Fruit fly (Drosophila melanogaster) whole organism, larva: Measurements from ENCODE around the gene CG44521.

Experiments
- noc ChIP-seq: fragments of 200-800 bp; sonication (Bioruptor generic); optimal IDR thresholded peaks from 3 replicates; lab custom pipeline; 2019; ENCODE audit warnings: missing biosample characterization, mild to moderate bottlenecking, missing genetic modification characterization, moderate library complexity

Gene CG44521

dm6 chr3L:5713031-5713430 lies at the start of gene CG44521:
Gene CG44521, plus strand, starts transcription at chr3L:5713331.
- no peak for TF ChIP-seq noc (tag; lab: Kevin White, UChicago)

- no peak for TF ChIP-seq noc (tag; lab: Kevin White, UChicago)
Observed at dm6 chr3L:5663876-5664718, 49.0 kb upstream of the CG44521 start, which contains the start of gene CG46320. Gene CG46320, plus strand, starts transcription at chr3L:5664121.

- no peak for TF ChIP-seq noc (tag; lab: Kevin White, UChicago)
Observed at dm6 chr3L:5664719-5664973, 48.5 kb upstream of the CG44521 start.

dm6 chr3L:5665434-5665833 lies 47.7 kb upstream of the CG44521 start:
- TF ChIP-seq noc (tag; lab: Kevin White, UChicago), result no peak

- no peak for TF ChIP-seq noc (tag; lab: Kevin White, UChicago)
Observed at dm6 chr3L:5666787-5667186, 46.3 kb upstream of the CG44521 start.

- no peak for TF ChIP-seq noc (tag; lab: Kevin White, UChicago)
Observed at dm6 chr3L:5678241-5678905, 34.8 kb upstream of the CG44521 start.

dm6 chr3L:5686274-5686673 lies 26.9 kb upstream of the CG44521 start:
- TF ChIP-seq noc (tag; lab: Kevin White, UChicago), result no peak

dm6 chr3L:5690994-5691503 lies 22.1 kb upstream of the CG44521 start:
- TF ChIP-seq noc (tag; lab: Kevin White, UChicago), result no peak

- TF ChIP-seq noc (tag; lab: Kevin White, UChicago), result no peak
Observed at dm6 chr3L:5731639-5732038, 18.5 kb downstream of the CG44521 start.

- TF ChIP-seq noc (tag; lab: Kevin White, UChicago), result no peak
Observed at dm6 chr3L:5749616-5750336, 36.6 kb downstream of the CG44521 start.

dm6 chr3L:5751417-5751739 lies 38.2 kb downstream of the CG44521 start:
- TF ChIP-seq noc (tag; lab: Kevin White, UChicago), result no peak

dm6 chr3L:5751740-5752579 lies 38.8 kb downstream of the CG44521 start, which contains the start of gene DnaJ-1:
Gene DnaJ-1, minus strand, starts transcription at chr3L:5752189.
- peak; percentile 50 for TF ChIP-seq noc (tag; lab: Kevin White, UChicago)

dm6 chr3L:5752903-5753604 lies 39.9 kb downstream of the CG44521 start, which contains the start of gene Usp47:
Gene Usp47, plus strand, starts transcription at chr3L:5752973.
- peak; percentile 13 for TF ChIP-seq noc (tag; lab: Kevin White, UChicago)

dm6 chr3L:5753605-5754365 lies 40.7 kb downstream of the CG44521 start:
- no peak for TF ChIP-seq noc (tag; lab: Kevin White, UChicago)
